Fruit fly (Drosophila melanogaster) whole organism, embryonic: ENCODE measurements around the gene CG11617.

ENCODE experiments used
- ATbp ChIP-seq: fragments of 200-800 bp; sonication (Bioruptor generic); optimal IDR thresholded peaks from 2 replicates; lab custom pipeline; 2017; ENCODE audit warnings: missing biosample characterization, mild to moderate bottlenecking, missing genetic modification characterization, missing genetic modification reagents
- Adf1 ChIP-seq: fragments of 200-800 bp; sonication (Bioruptor generic); IDR thresholded peaks from 2 replicates; pipeline ENCODE4 v1.3.6; 2022; ENCODE audit warnings: missing biosample characterization, missing genetic modification characterization
- BtbVII ChIP-seq: fragments of 200-800 bp; sonication (Bioruptor generic); optimal IDR thresholded peaks from 3 replicates; lab custom pipeline; 2017; ENCODE audit warnings: missing biosample characterization, mild to moderate bottlenecking, missing genetic modification characterization
- Bteb2 ChIP-seq: fragments of 200-800 bp; sonication (Bioruptor generic); optimal IDR thresholded peaks from 2 replicates; lab custom pipeline; 2016; ENCODE audit warnings: missing biosample characterization, missing genetic modification characterization
- CG10209 ChIP-seq: fragments of 200-800 bp; sonication (Bioruptor generic); optimal IDR thresholded peaks from 3 replicates; lab custom pipeline; 2017; ENCODE audit warnings: missing biosample characterization, mild to moderate bottlenecking, missing genetic modification characterization, missing genetic modification reagents
- CG10274 ChIP-seq: fragments of 200-800 bp; sonication (Bioruptor generic); optimal IDR thresholded peaks from 3 replicates; lab custom pipeline; 2017; ENCODE audit warnings: missing biosample characterization, mild to moderate bottlenecking, missing genetic modification characterization
- CG10543 ChIP-seq: fragments of 200-800 bp; sonication (Bioruptor generic); optimal IDR thresholded peaks from 3 replicates; lab custom pipeline; 2017; ENCODE audit warnings: missing biosample characterization, mild to moderate bottlenecking, missing genetic modification characterization, moderate library complexity
- CG11723 ChIP-seq: fragments of 200-800 bp; sonication (Bioruptor generic); optimal IDR thresholded peaks from 2 replicates; lab custom pipeline; 2017; ENCODE audit warnings: missing biosample characterization, mild to moderate bottlenecking, missing genetic modification characterization
- CG15479 ChIP-seq: fragments of 200-800 bp; sonication (Bioruptor generic); optimal IDR thresholded peaks from 3 replicates; lab custom pipeline; 2019; ENCODE audit warnings: missing biosample characterization, mild to moderate bottlenecking, missing genetic modification characterization, moderate library complexity
- CG15601 ChIP-seq: fragments of 200-800 bp; sonication (Bioruptor generic); optimal IDR thresholded peaks from 3 replicates; lab custom pipeline; 2019; ENCODE audit warnings: missing biosample characterization, mild to moderate bottlenecking, missing genetic modification characterization, moderate library complexity
- CG1603 ChIP-seq: fragments of 200-800 bp; sonication (Bioruptor generic); optimal IDR thresholded peaks from 2 replicates; lab custom pipeline; 2019; ENCODE audit warnings: missing biosample characterization, mild to moderate bottlenecking, missing genetic modification characterization, moderate library complexity
- CG1647 ChIP-seq: fragments of 200-800 bp; sonication (Bioruptor generic); optimal IDR thresholded peaks from 3 replicates; lab custom pipeline; 2016; ENCODE audit warnings: missing biosample characterization, missing genetic modification characterization
- CG18262 ChIP-seq: fragments of 200-800 bp; optimal IDR thresholded peaks from 3 replicates; lab custom pipeline; 2019; ENCODE audit warnings: missing biosample characterization, mild to moderate bottlenecking, missing genetic modification characterization, moderate library complexity
- CG1832 ChIP-seq: fragments of 200-800 bp; sonication (Bioruptor generic); optimal IDR thresholded peaks from 2 replicates; lab custom pipeline; 2017; ENCODE audit warnings: missing biosample characterization, mild to moderate bottlenecking, missing genetic modification characterization, inconsistent platforms
- CG2875 ChIP-seq: fragments of 200-800 bp; sonication (Bioruptor generic); optimal IDR thresholded peaks from 2 replicates; lab custom pipeline; 2017; ENCODE audit warnings: missing biosample characterization, mild to moderate bottlenecking, missing genetic modification characterization, missing genetic modification reagents
- CG3163 ChIP-seq: fragments of 200-800 bp; sonication (Bioruptor generic); optimal IDR thresholded peaks from 3 replicates; lab custom pipeline; 2016; ENCODE audit warnings: missing biosample characterization, missing genetic modification characterization
- CG33557 ChIP-seq: fragments of 200-800 bp; sonication (Bioruptor generic); optimal IDR thresholded peaks from 2 replicates; lab custom pipeline; 2019; ENCODE audit warnings: missing biosample characterization, mild to moderate bottlenecking, missing genetic modification characterization, moderate library complexity
- CG3407 ChIP-seq: fragments of 200-800 bp; sonication (Bioruptor generic); optimal IDR thresholded peaks from 2 replicates; lab custom pipeline; 2018; ENCODE audit warnings: missing biosample characterization, mild to moderate bottlenecking, missing genetic modification characterization
- CG6272 ChIP-seq: fragments of 200-800 bp; sonication (Bioruptor generic); IDR thresholded peaks from 2 replicates; pipeline ENCODE4 v1.3.6; 2022; ENCODE audit warnings: missing biosample characterization, missing genetic modification characterization
- CG8281 ChIP-seq: fragments of 200-800 bp; sonication (Bioruptor generic); optimal IDR thresholded peaks from 2 replicates; lab custom pipeline; 2018; ENCODE audit warnings: missing biosample characterization, mild to moderate bottlenecking, missing genetic modification characterization, moderate library complexity
- D ChIP-seq, 2 experiments: fragments of 200-800 bp in 1 of 2; fragments of >200 bp in 1 of 2; sonication (Bioruptor generic) in 1 of 2; optimal IDR thresholded peaks; 2 replicates in 1 of 2; 3 replicates in 1 of 2; lab custom pipeline; 2017; ENCODE audit warnings: mild to moderate bottlenecking in 1 of 2, missing biosample characterization in 1 of 2, missing genetic modification characterization in 1 of 2, missing genetic modification reagents in 1 of 2
- Dbx ChIP-seq: fragments of 200-800 bp; sonication (Bioruptor generic); IDR thresholded peaks from 3 replicates; pipeline ENCODE4 v1.3.6; 2022; ENCODE audit warnings: missing biosample characterization, missing genetic modification characterization
- Deaf1 ChIP-seq: fragments of 200-800 bp; optimal IDR thresholded peaks from 3 replicates; lab custom pipeline; 2019; ENCODE audit warnings: missing biosample characterization, mild to moderate bottlenecking, missing genetic modification characterization, moderate library complexity
- Fer1 ChIP-seq: fragments of 200-800 bp; sonication (Bioruptor generic); optimal IDR thresholded peaks from 2 replicates; lab custom pipeline; 2017; ENCODE audit warnings: missing biosample characterization, mild to moderate bottlenecking, missing genetic modification characterization
- HmgD ChIP-seq: fragments of 200-800 bp; sonication (Bioruptor generic); optimal IDR thresholded peaks from 3 replicates; lab custom pipeline; 2016; ENCODE audit warnings: missing biosample characterization, missing genetic modification characterization
- Hr51 ChIP-seq, 2 experiments: fragments of 200-800 bp; sonication (Bioruptor generic); optimal IDR thresholded peaks; 2 replicates in 1 of 2; 3 replicates in 1 of 2; lab custom pipeline; 2016 to 2018; ENCODE audit warnings: missing biosample characterization in 2 of 2, missing genetic modification characterization in 2 of 2, mild to moderate bottlenecking in 1 of 2, moderate library complexity in 1 of 2
- Lhr ChIP-seq: fragments of 200-800 bp; sonication (Bioruptor generic); optimal IDR thresholded peaks from 3 replicates; lab custom pipeline; 2017; ENCODE audit warnings: mild to moderate bottlenecking, missing biosample characterization, missing genetic modification reagents, missing genetic modification characterization
- MTF-1 ChIP-seq: fragments of 200-800 bp; sonication (Bioruptor generic); optimal IDR thresholded peaks from 2 replicates; lab custom pipeline; 2018; ENCODE audit warnings: missing biosample characterization, mild to moderate bottlenecking, missing genetic modification characterization, borderline replicate concordance
- Med ChIP-seq: fragments of 200-800 bp; sonication (Bioruptor generic); peaks from one replicate; lab custom pipeline; 2016; ENCODE audit warnings: missing biosample characterization, missing genetic modification characterization, mild to moderate bottlenecking, inconsistent platforms, moderate library complexity
- Nf-YA ChIP-seq: fragments of 200-800 bp; sonication (Bioruptor generic); IDR thresholded peaks from 2 replicates; pipeline ENCODE4 v1.3.6; 2022; ENCODE audit warnings: missing biosample characterization, missing genetic modification characterization
- Pdp1 ChIP-seq, 2 experiments: fragments of 200-800 bp; sonication (Bioruptor generic); optimal IDR thresholded peaks; 3 replicates each; lab custom pipeline; 2016; ENCODE audit warnings: missing biosample characterization in 2 of 2, missing genetic modification characterization in 2 of 2, mild to moderate bottlenecking in 1 of 2, moderate library complexity in 1 of 2
- YL-1 ChIP-seq: fragments of 200-800 bp; sonication (Bioruptor generic); optimal IDR thresholded peaks from 3 replicates; lab custom pipeline; 2017; ENCODE audit warnings: missing biosample characterization, mild to moderate bottlenecking, missing genetic modification characterization
- caup ChIP-seq: fragments of 200-800 bp; sonication (Bioruptor generic); optimal IDR thresholded peaks from 3 replicates; lab custom pipeline; 2017; ENCODE audit warnings: missing biosample characterization, mild to moderate bottlenecking, missing genetic modification characterization, moderate library complexity; ENCODE audit not compliant: severe bottlenecking
- corto ChIP-seq: fragments of 200-800 bp; sonication (Bioruptor generic); optimal IDR thresholded peaks from 2 replicates; lab custom pipeline; 2016; ENCODE audit warnings: missing biosample characterization, mild to moderate bottlenecking, missing genetic modification characterization, moderate library complexity
- dmrt11E ChIP-seq: fragments of 200-800 bp; sonication (Bioruptor generic); optimal IDR thresholded peaks from 3 replicates; lab custom pipeline; 2018; ENCODE audit warnings: missing biosample characterization, mild to moderate bottlenecking, missing genetic modification characterization, moderate library complexity
- hkb ChIP-seq, 2 experiments: fragments of 200-800 bp in 1 of 2; fragments of >200 bp in 1 of 2; sonication (Bioruptor generic) in 1 of 2; IDR thresholded peaks in 1 of 2; optimal IDR thresholded peaks in 1 of 2; 2 replicates each; pipeline versions ENCODE4 v1.3.6 to Lab custom; 2017 to 2022; ENCODE audit warnings: missing biosample characterization in 1 of 2, missing genetic modification characterization in 1 of 2
- lilli ChIP-seq: fragments of 200-800 bp; sonication (Bioruptor generic); optimal IDR thresholded peaks from 3 replicates; lab custom pipeline; 2016; ENCODE audit warnings: missing biosample characterization, missing genetic modification characterization
- mirr ChIP-seq: fragments of 200-800 bp; sonication (Bioruptor generic); optimal IDR thresholded peaks from 3 replicates; lab custom pipeline; 2018; ENCODE audit warnings: missing biosample characterization, mild to moderate bottlenecking, missing genetic modification characterization
- odd ChIP-seq: fragments of 200-800 bp; sonication (Bioruptor generic); optimal IDR thresholded peaks from 2 replicates; lab custom pipeline; 2017; ENCODE audit warnings: missing biosample characterization, mild to moderate bottlenecking, missing genetic modification characterization
- onecut ChIP-seq: fragments of 200-800 bp; sonication (Bioruptor generic); IDR thresholded peaks from 2 replicates; pipeline ENCODE4 v1.3.6; 2022; ENCODE audit warnings: missing biosample characterization, missing genetic modification characterization
- pros ChIP-seq: fragments of 200-800 bp; sonication (Bioruptor generic); optimal IDR thresholded peaks from 3 replicates; lab custom pipeline; 2019; ENCODE audit warnings: missing biosample characterization, mild to moderate bottlenecking, missing genetic modification characterization, moderate library complexity
- ranshi ChIP-seq: fragments of 200-800 bp; sonication (Bioruptor generic); IDR thresholded peaks from 2 replicates; pipeline ENCODE4 v1.3.6; 2022; ENCODE audit warnings: missing biosample characterization, missing genetic modification characterization
- salm ChIP-seq: fragments of 200-800 bp; sonication (Bioruptor generic); optimal IDR thresholded peaks from 2 replicates; lab custom pipeline; 2018; ENCODE audit warnings: missing biosample characterization, mild to moderate bottlenecking, missing genetic modification characterization
- sob ChIP-seq: fragments of 200-800 bp; sonication (Bioruptor generic); IDR thresholded peaks from 2 replicates; pipeline ENCODE4 v1.3.6; 2022; ENCODE audit warnings: missing biosample characterization, missing genetic modification characterization
- sr ChIP-seq: fragments of 200-800 bp; sonication (Bioruptor generic); IDR thresholded peaks from 3 replicates; pipeline ENCODE4 v1.3.6; 2022; ENCODE audit warnings: missing biosample characterization, missing genetic modification characterization
- tll ChIP-seq, 2 experiments: fragments of 200-800 bp in 1 of 2; fragments of >200 bp in 1 of 2; sonication (Bioruptor generic) in 1 of 2; optimal IDR thresholded peaks; 2 replicates each; lab custom pipeline; 2017 to 2019; ENCODE audit warnings: missing biosample characterization in 2 of 2, missing genetic modification characterization in 2 of 2, mild to moderate bottlenecking in 1 of 2, moderate library complexity in 1 of 2
- unpg ChIP-seq: fragments of 200-800 bp; sonication (Bioruptor generic); optimal IDR thresholded peaks from 3 replicates; lab custom pipeline; 2018; ENCODE audit warnings: missing biosample characterization, mild to moderate bottlenecking, missing genetic modification characterization, moderate library complexity

The CG11617 gene

DNA sequence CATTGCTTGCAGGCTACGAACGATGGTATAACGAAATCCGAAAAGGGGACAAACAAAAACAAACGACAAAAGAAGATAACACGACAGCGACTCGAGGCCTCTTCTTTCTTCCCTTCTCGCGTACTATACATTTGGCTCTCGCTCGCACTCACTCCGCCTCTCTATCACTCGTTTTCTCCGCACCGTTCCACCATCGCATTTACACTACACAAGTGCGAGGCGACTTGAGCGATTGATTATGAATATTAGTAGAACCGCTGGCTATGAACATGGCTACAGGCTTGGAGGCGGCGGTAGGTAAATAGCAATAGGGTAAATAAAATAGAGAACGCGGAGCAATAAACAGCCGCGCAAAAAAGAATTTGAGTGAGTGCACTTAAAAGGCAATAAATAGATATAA, 13.4 kb upstream of the CG11617 start (continued):
- TF ChIP-seq Fer1 (GFP tag; lab: Kevin White, UChicago): peak; percentile 29
- peak; percentile 18 for TF ChIP-seq unpg (GFP tag; lab: Kevin White, UChicago)
- TF ChIP-seq Adf1 (GFP tag; lab: Robert Waterston, UW): peak; percentile 16; the same call in 1 of the 2 replicates
- no peak for TF ChIP-seq corto (GFP tag; lab: Kevin White, UChicago)
- peak; percentile 76 for TF ChIP-seq ATbp (GFP tag; lab: Kevin White, UChicago)
- TF ChIP-seq Dbx (GFP tag; lab: Robert Waterston, UW): 0 out of 3 replicates have a peak, but pooled peaks have one; percentile 29
- TF ChIP-seq pros (GFP tag; lab: Kevin White, UChicago): peak; percentile 93
- TF ChIP-seq D (optimal IDR thresholded peaks at IDR 0.05; lab: Kevin White, UChicago): no peak
- TF ChIP-seq D (GFP tag; optimal IDR thresholded peaks at IDR 0.05; lab: Kevin White, UChicago): peak; percentile 11
- TF ChIP-seq CG10543: peak; percentile 35
- no peak for TF ChIP-seq Lhr (GFP tag; lab: Kevin White, UChicago)
- TF ChIP-seq odd (GFP tag; lab: Kevin White, UChicago): peak; percentile 52
- peak; percentile 1 for TF ChIP-seq CG11723
- peak; percentile 1 for TF ChIP-seq BtbVII (GFP tag; lab: Kevin White, UChicago)
- peak; percentile 90 for TF ChIP-seq Med (GFP tag; lab: Kevin White, UChicago)
- TF ChIP-seq onecut (GFP tag; lab: Robert Waterston, UW): peak; percentile 56; the same call in 1 of the 2 replicates
- TF ChIP-seq Nf-YA (GFP tag; lab: Robert Waterston, UW): no peak
- TF ChIP-seq HmgD (GFP tag; lab: Kevin White, UChicago): peak; percentile 59
- peak; percentile 18 for TF ChIP-seq CG10209 (GFP tag; lab: Kevin White, UChicago)
- TF ChIP-seq CG15601 (tag; lab: Kevin White, UChicago): peak; percentile 55
- peak in 1 of 2 experiments; percentile 59 for TF ChIP-seq tll (GFP tag; optimal IDR thresholded peaks at IDR 0.05; lab: Kevin White, UChicago)
- TF ChIP-seq Deaf1: peak; percentile 83
- TF ChIP-seq CG10274 (GFP tag; lab: Kevin White, UChicago): no peak
- peak; percentile 27 for TF ChIP-seq dmrt11E (tag; lab: Kevin White, UChicago)
- peak; percentile 1 for TF ChIP-seq lilli (GFP tag; lab: Kevin White, UChicago)
- TF ChIP-seq Hr51 (GFP tag; optimal IDR thresholded peaks at IDR 0.05; lab: Kevin White, UChicago): peak in 1 of 2 experiments; percentile 18
- TF ChIP-seq ranshi (GFP tag; lab: Robert Waterston, UW): 0 out of 2 replicates have a peak, but pooled peaks have one; percentile 24
- TF ChIP-seq CG1603 (tag; lab: Kevin White, UChicago): peak; percentile 46
- no peak for TF ChIP-seq CG6272 (GFP tag; lab: Robert Waterston, UW)
- TF ChIP-seq hkb (optimal IDR thresholded peaks at IDR 0.05; lab: Kevin White, UChicago): no peak
- TF ChIP-seq hkb (GFP tag; IDR thresholded peaks at IDR 0.05; lab: Robert Waterston, UW): 0 out of 2 replicates have a peak, but pooled peaks have one; percentile 33
- peak; percentile 34 for TF ChIP-seq mirr (GFP tag; lab: Kevin White, UChicago)
- TF ChIP-seq CG2875 (GFP tag; lab: Kevin White, UChicago): peak; percentile 21
- TF ChIP-seq CG15479 (GFP tag; lab: Kevin White, UChicago): peak; percentile 87
- TF ChIP-seq sob (GFP tag; lab: Robert Waterston, UW): peak; percentile 48; the same call in 1 of the 2 replicates
- TF ChIP-seq sr (GFP tag; lab: Robert Waterston, UW): no peak
- peak; percentile 5 for TF ChIP-seq CG3163 (GFP tag; lab: Kevin White, UChicago)
- peak; percentile 42 for TF ChIP-seq salm (tag; lab: Kevin White, UChicago)
- TF ChIP-seq CG33557: peak; percentile 20
- TF ChIP-seq CG1832 (GFP tag; lab: Kevin White, UChicago): peak; percentile 76
- TF ChIP-seq CG8281 (tag; lab: Kevin White, UChicago): peak; percentile 33
- TF ChIP-seq CG1647 (GFP tag; lab: Kevin White, UChicago): peak; percentile 8
- TF ChIP-seq Pdp1 (GFP tag; optimal IDR thresholded peaks at IDR 0.05; lab: Kevin White, UChicago): peak in 1 of 2 experiments; percentile 60
- TF ChIP-seq CG3407 (GFP tag; lab: Kevin White, UChicago): peak; percentile 47
- TF ChIP-seq CG18262: peak; percentile 15
- TF ChIP-seq YL-1 (GFP tag; lab: Kevin White, UChicago): peak; percentile 17
- no peak for TF ChIP-seq Bteb2
- peak; percentile 5 for TF ChIP-seq MTF-1 (GFP tag; lab: Kevin White, UChicago)
- TF ChIP-seq caup (GFP tag; lab: Kevin White, UChicago): peak; percentile 4
